Worm (Caenorhabditis elegans): Measurements from ENCODE around the gene srh-39.
A peak's percentile ranks its signal among the peaks of the same experiment; 100 is the strongest.

srh-39 gene

DNA sequence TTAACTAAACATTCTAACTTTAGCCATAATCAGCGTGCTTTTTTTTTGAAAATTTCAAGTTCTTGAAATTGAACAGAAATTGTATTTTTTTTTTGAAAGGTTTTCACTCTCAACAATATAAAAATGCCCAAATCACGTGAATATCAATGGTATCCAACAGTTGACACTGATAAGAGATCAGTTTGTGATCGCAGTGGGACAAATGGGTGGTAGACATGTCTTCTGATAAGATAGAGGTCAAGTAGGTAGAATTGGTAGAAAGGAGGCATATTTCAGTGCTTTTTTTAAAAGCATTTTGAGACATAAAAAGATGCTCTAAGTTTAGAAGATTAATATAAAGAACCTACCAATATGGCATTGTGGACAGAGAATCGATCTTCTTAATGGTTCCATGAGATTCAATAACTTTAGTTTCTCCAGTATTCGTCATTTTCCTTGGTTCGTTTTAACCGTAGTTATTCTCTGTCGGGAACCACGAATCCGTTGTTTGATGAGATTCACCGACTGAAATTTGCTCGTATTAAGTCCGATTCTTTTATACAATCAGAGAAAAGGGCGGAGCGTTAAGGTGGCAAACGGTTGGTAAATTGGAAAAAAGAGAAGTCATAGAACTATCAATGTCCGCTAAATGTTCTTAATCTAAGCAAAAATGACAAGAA is 12.1 kb upstream of the srh-39 start, which contains the start of gene mthf-1:
TSS of gene mthf-1 (minus strand) at position 504 of the 659 bp plus-strand sequence.
- TF ChIP-seq hlh-30 (tag; optimal IDR thresholded peaks at IDR 0.05; ENCODE audit: insufficient read depth) (peak; percentile 6), pha-2 (tag; optimal IDR thresholded peaks at IDR 0.05) (no peak), elt-2 (tag; optimal IDR thresholded peaks at IDR 0.05) (peak; percentile 81), dve-1 (tag; optimal IDR thresholded peaks at IDR 0.05) (no peak), rnt-1 (tag; optimal IDR thresholded peaks at IDR 0.05) (no peak)

DNA sequence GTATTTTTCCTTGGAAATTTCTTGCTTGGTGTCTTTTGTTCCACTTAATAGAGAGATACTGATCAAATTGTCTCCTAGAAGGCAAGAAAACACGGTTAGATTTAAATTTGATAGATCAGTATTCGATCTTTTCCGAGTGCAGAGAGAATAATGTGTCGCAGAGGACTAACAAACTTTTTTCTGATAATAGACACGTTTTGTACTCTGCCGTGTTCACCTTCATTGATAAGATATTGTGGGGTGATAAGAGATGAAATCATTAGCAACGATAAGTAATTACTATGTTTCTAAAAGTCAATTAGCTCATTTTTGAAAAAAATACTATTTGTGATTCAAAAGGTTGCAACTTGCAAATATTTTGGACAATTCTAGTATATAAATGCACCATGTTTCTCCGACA is 11.4 kb upstream of the srh-39 start:
- peak; percentile 85 for TF ChIP-seq elt-2 (tag; optimal IDR thresholded peaks at IDR 0.05)
- no peak for TF ChIP-seq ceh-9 (tag; optimal IDR thresholded peaks at IDR 0.05)

DNA sequence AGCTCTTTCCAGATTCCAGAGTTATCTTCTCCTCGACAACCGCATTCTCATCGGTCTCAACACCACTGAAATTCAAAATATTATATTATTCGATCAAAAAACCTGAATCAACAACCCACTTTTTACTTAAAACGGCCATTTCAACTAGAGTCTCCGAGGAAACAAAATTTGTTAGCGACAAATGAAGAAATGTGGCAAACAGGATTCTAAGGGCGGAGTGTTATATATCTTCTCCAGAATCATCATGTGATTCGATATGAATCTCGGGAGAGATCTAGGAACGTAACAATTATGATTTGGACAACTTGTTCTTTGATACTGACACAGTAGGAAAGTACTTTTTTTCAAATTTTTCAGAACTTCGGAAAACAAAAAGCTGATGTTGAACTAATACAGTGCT is 10.9 kb upstream of the srh-39 start:
- TF ChIP-seq pha-4 (tag; optimal IDR thresholded peaks at IDR 0.05), result no peak
- no peak for TF ChIP-seq zip-5 (tag; optimal IDR thresholded peaks at IDR 0.05)
- TF ChIP-seq ceh-48 (tag; optimal IDR thresholded peaks at IDR 0.05), result no peak
- no peak for TF ChIP-seq K09A11.1 (tag; optimal IDR thresholded peaks at IDR 0.05; ENCODE audit: insufficient read depth)
- no peak for TF ChIP-seq madf-2 (tag; optimal IDR thresholded peaks at IDR 0.05)
- TF ChIP-seq sdc-2 (tag; optimal IDR thresholded peaks at IDR 0.05), result no peak
- no peak for TF ChIP-seq F13H6.1 (tag; optimal IDR thresholded peaks at IDR 0.05)

DNA sequence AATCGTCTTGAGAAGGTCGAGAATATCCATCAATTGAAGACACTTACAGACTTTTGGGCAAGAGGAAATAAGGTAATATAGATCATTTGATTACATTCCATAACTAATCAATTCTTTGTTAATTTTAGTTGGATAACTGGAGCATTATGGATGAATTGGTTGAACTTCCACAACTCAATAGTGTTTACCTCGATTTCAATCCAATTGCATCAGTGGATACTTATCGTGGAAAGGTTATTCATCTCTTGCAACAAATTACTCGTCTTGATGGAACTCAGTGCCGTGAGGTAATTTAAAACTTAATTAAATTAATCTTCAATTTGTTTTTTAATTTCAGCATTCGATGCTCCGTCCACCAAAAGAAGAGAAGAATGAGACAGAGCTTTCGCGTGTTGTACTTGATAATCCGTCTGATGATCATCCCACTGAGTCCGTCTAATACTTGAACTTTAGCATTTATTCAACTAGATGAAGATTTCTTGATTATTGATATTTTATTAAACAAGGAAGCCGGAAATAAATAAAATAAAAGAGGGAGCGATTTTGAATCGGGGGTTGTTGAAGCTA is 8.2 kb upstream of the srh-39 start:
- TF ChIP-seq fax-1 (tag; optimal IDR thresholded peaks at IDR 0.05), result no peak
- no peak for TF ChIP-seq elt-4 (tag; optimal IDR thresholded peaks at IDR 0.05)
- no peak for TF ChIP-seq sox-2 (GFP tag; IDR thresholded peaks at IDR 0.05)
- no peak for TF ChIP-seq Y22D7AL.16 (tag; optimal IDR thresholded peaks at IDR 0.05)
- no peak for TF ChIP-seq ceh-18 (tag; optimal IDR thresholded peaks at IDR 0.05)
- TF ChIP-seq zip-5 (tag; optimal IDR thresholded peaks at IDR 0.05), result no peak
- TF ChIP-seq ceh-14 (tag; optimal IDR thresholded peaks at IDR 0.05), result no peak
- TF ChIP-seq ttx-3 (tag; optimal IDR thresholded peaks at IDR 0.05), result no peak
- no peak for TF ChIP-seq F13H6.1 (tag; optimal IDR thresholded peaks at IDR 0.05)
- TF ChIP-seq hlh-15 (tag; optimal IDR thresholded peaks at IDR 0.05), result no peak
- TF ChIP-seq sox-4 (tag; optimal IDR thresholded peaks at IDR 0.05), result no peak
- TF ChIP-seq tbx-7 (tag; optimal IDR thresholded peaks at IDR 0.05), result no peak
- TF ChIP-seq lim-6 (tag; optimal IDR thresholded peaks at IDR 0.05), result no peak
- no peak for TF ChIP-seq rnt-1 (tag; optimal IDR thresholded peaks at IDR 0.05)
- TF ChIP-seq pqm-1 (tag; optimal IDR thresholded peaks at IDR 0.05), result no peak
- no peak for TF ChIP-seq gmeb-2 (tag; optimal IDR thresholded peaks at IDR 0.05)

DNA sequence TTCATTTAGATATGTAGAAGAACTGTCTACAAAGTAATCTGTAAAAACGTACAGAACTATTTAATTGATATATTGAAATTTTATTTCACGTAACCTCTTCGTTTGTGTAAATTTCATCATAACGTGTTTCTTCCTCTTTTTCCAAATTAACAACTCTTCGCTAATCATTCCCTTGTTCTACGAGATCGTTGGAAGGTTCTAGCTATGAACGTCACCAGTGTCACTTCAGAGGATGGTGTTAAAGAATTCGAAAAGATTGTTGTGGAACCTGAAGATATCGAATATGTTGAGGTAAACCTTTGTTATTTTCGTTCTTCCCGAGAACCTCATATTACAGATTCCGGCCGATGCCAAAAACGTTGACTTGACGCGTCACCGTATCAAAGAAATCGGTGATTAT is 7.1 kb upstream of the srh-39 start, which contains the start of gene C06A8.6:
TSS of gene C06A8.6 (plus strand) at position 89 of the 400 bp plus-strand sequence.
- TF ChIP-seq unc-3 (GFP tag; conservative IDR thresholded peaks at IDR 0.05) (no peak), unc-3 (tag; optimal IDR thresholded peaks at IDR 0.05) (no peak), ceh-9 (tag; optimal IDR thresholded peaks at IDR 0.05) (no peak), ceh-18 (tag; optimal IDR thresholded peaks at IDR 0.05) (no peak), nhr-232 (tag; optimal IDR thresholded peaks at IDR 0.05) (no peak), tbx-7 (tag; optimal IDR thresholded peaks at IDR 0.05) (no peak), dmd-4 (tag; optimal IDR thresholded peaks at IDR 0.05; ENCODE audit: borderline replicate concordance) (no peak), ahr-1 (tag; optimal IDR thresholded peaks at IDR 0.05) (no peak), C08G9.2 (tag; optimal IDR thresholded peaks at IDR 0.05) (no peak), Y22D7AL.16 (tag; optimal IDR thresholded peaks at IDR 0.05) (no peak), elt-4 (tag; optimal IDR thresholded peaks at IDR 0.05) (no peak), hlh-15 (tag; optimal IDR thresholded peaks at IDR 0.05) (no peak), tbx-2 (tag; optimal IDR thresholded peaks at IDR 0.05) (no peak), che-1 (tag; optimal IDR thresholded peaks at IDR 0.05) (no peak), eyg-1 (tag; optimal IDR thresholded peaks at IDR 0.05) (no peak), hlh-13 (GFP tag; optimal IDR thresholded peaks at IDR 0.05) (no peak), odd-2 (tag; optimal IDR thresholded peaks at IDR 0.05) (no peak), pqm-1 (tag; optimal IDR thresholded peaks at IDR 0.05) (no peak)

All from whole organism, late embryonic.